Worm (Caenorhabditis elegans) whole organism, late embryonic: ENCODE measurements around the gene K10D2.5.

Source experiments
- ceh-6 ChIP-seq: fragments of 200-800 bp; sonication (Bioruptor generic); optimal IDR thresholded peaks from 2 replicates; lab custom pipeline; 2018; ENCODE audit warnings: mild to moderate bottlenecking, missing genetic modification characterization, missing compliant biosample characterization
- elt-2 ChIP-seq: sonication (generic microtip); optimal IDR thresholded peaks from 2 replicates; lab custom pipeline; 2016; ENCODE audit warnings: missing genetic modification reagents, missing genetic modification characterization, missing compliant biosample characterization
- hlh-30 ChIP-seq: sonication (generic microtip); optimal IDR thresholded peaks from 2 replicates; lab custom pipeline; 2017; ENCODE audit warnings: antibody characterized with exemption, missing genetic modification characterization, missing compliant biosample characterization; ENCODE audit not compliant: insufficient read depth
- nfya-1 ChIP-seq: sonication (generic microtip); optimal IDR thresholded peaks from 2 replicates; lab custom pipeline; 2017; ENCODE audit warnings: missing genetic modification characterization, mild to moderate bottlenecking, missing compliant biosample characterization, antibody characterized with exemption, moderate library complexity
- pqm-1 ChIP-seq: sonication (generic microtip); optimal IDR thresholded peaks from 2 replicates; lab custom pipeline; 2016; ENCODE audit warnings: missing genetic modification characterization, missing compliant biosample characterization
- tbx-2 ChIP-seq: sonication (generic microtip); optimal IDR thresholded peaks from 2 replicates; lab custom pipeline; 2016; ENCODE audit warnings: missing genetic modification characterization, missing compliant biosample characterization
- unc-55 ChIP-seq: sonication (generic microtip); optimal IDR thresholded peaks from 2 replicates; lab custom pipeline; 2017; ENCODE audit warnings: missing biosample characterization, missing genetic modification reagents, missing genetic modification characterization
- zip-5 ChIP-seq: sonication (generic microtip); optimal IDR thresholded peaks from 2 replicates; lab custom pipeline; 2016; ENCODE audit warnings: missing genetic modification characterization, missing compliant biosample characterization

DNA sequence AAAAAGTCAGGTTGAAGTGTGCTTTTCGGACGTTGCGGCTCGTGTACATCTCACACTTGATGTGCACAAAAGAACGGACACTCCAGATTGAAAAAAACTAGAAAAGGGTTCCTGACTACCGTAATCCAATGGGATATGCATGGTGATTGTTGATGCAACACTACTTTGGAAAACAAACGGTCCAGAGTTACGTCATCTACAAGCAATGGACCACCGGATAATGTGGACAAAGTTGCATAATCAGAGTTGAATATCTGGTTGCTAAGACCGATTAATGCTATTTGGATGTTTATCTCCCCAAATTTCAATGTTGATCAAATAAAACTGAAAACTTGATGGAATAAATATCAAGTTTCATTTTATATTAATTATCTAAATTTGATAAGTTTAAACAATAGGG is 22.5 kb upstream of the K10D2.5 start:
- TF ChIP-seq elt-2 (no peak), pqm-1 (no peak), ceh-6 (GFP tag; lab: Kevin White, UChicago) (no peak), unc-55 (GFP tag; lab: Kevin White, UChicago) (no peak), zip-5 (tag; lab: Kevin White, UChicago) (no peak), tbx-2 (peak; percentile 68), nfya-1 (tag; lab: Kevin White, UChicago) (no peak), hlh-30 (tag; lab: Kevin White, UChicago) (no peak)
